Worm (Caenorhabditis elegans) whole organism, L3 larva: ENCODE results near the gene ctsa-2.

Source experiments
- ZK546.5 ChIP-seq: sonication (generic microtip); optimal IDR thresholded peaks from 2 replicates; lab custom pipeline; 2017; ENCODE audit warnings: missing biosample characterization, missing genetic modification characterization
- ceh-28 ChIP-seq: fragments of 150-350 bp; optimal IDR thresholded peaks from 2 replicates; lab custom pipeline; 2014; ENCODE audit warnings: missing biosample characterization, missing genetic modification reagents, missing genetic modification characterization
- ceh-82 ChIP-seq: fragments of 150-350 bp; optimal IDR thresholded peaks from 2 replicates; lab custom pipeline; 2014; ENCODE audit warnings: missing biosample characterization, missing genetic modification characterization
- elt-3 ChIP-seq, 3 experiments: fragments of 150-350 bp in 1 of 3; sonication (generic microtip) in 2 of 3; optimal IDR thresholded peaks; 2 replicates in 2 of 3; 4 replicates in 1 of 3; lab custom pipeline; 2014 to 2017; ENCODE audit warnings: missing biosample characterization in 3 of 3, missing genetic modification characterization in 3 of 3
- nhr-28 ChIP-seq: fragments of 150-350 bp; optimal IDR thresholded peaks from 2 replicates; lab custom pipeline; 2014; ENCODE audit warnings: missing biosample characterization, missing genetic modification characterization
- nhr-77 ChIP-seq: fragments of 150-350 bp; optimal IDR thresholded peaks from 2 replicates; lab custom pipeline; 2014; ENCODE audit warnings: missing biosample characterization, missing genetic modification characterization
- snpc-4 ChIP-seq: fragments of 150-350 bp; optimal IDR thresholded peaks from 2 replicates; lab custom pipeline; 2014; ENCODE audit warnings: missing biosample characterization, missing genetic modification characterization

ce11 chrX:6407805-6408204, 22.6 kb downstream of the ctsa-2 start:
- TF ChIP-seq elt-3 (tag; optimal IDR thresholded peaks at IDR 0.05; lab: Kevin White, UChicago), result no peak
- no peak for TF ChIP-seq ZK546.5 (tag; lab: Kevin White, UChicago)
- no peak for TF ChIP-seq snpc-4 (tag; lab: Kevin White, UChicago)
- no peak for TF ChIP-seq nhr-28 (tag; lab: Kevin White, UChicago)
- no peak for TF ChIP-seq ceh-82 (tag; lab: Kevin White, UChicago)
- TF ChIP-seq nhr-77 (tag; lab: Kevin White, UChicago), result no peak
- TF ChIP-seq ceh-28 (tag; lab: Kevin White, UChicago), result no peak
